Fruit fly (Drosophila melanogaster) whole organism, embryonic: Measurements from ENCODE around the gene Ugt36F1.

Experiments
- CG15601 ChIP-seq: fragments of 200-800 bp; sonication (Bioruptor generic); optimal IDR thresholded peaks from 3 replicates; lab custom pipeline; 2019; ENCODE audit warnings: missing biosample characterization, mild to moderate bottlenecking, missing genetic modification characterization, moderate library complexity
- CG16779 ChIP-seq: fragments of 200-800 bp; sonication (Bioruptor generic); IDR thresholded peaks from 2 replicates; pipeline ENCODE4 v1.3.6; 2022; ENCODE audit warnings: missing biosample characterization, missing genetic modification characterization
- danr ChIP-seq: fragments of 200-800 bp; sonication (Bioruptor generic); IDR thresholded peaks from 2 replicates; pipeline ENCODE4 v1.3.6; 2022; ENCODE audit warnings: missing biosample characterization, missing genetic modification characterization
- eve ChIP-seq, 2 experiments: fragments of >200 bp; optimal IDR thresholded peaks; 2 replicates each; lab custom pipeline; 2017; ENCODE audit warnings: missing biosample characterization in 2 of 2, missing genetic modification characterization in 2 of 2
- lola ChIP-seq, 3 experiments: fragments of >200 bp in 2 of 3; fragments of 200-800 bp in 1 of 3; sonication (Bioruptor generic) in 1 of 3; optimal IDR thresholded peaks; 2 replicates each; lab custom pipeline; 2017 to 2019; ENCODE audit warnings: missing biosample characterization in 3 of 3, missing genetic modification characterization in 3 of 3, mild to moderate bottlenecking in 1 of 3, moderate library complexity in 1 of 3

DNA sequence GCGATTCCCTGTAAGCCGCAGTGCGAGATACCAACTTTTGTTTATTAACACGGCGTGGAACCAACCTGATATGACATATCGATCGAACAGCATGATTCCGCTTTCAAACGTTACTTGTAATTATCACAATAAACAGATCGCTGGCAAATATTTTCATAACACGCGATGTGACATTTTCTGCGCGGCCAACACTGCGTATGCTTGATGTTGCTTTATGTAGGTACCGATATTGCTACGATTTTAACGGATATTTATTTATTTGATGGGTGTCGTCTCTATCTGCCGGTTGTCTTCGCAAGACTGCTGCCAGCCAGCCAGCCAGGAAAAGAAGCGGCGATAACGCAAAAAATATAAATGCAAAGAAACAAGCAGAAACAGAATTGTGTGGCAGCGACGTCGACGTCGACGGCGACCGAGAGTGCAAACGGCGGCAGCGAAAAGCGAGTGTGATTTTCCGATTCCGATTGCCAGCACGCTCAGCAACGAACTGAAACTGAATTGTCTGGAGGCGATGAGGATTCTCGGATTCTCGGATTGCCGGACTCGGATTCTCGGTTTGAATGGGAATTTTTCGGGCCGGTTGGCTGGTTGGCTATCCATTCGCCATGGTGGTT, 36.8 kb upstream of the Ugt36F1 start:
- TF ChIP-seq danr (GFP tag; lab: Robert Waterston, UW) (no peak), lola (GFP tag; optimal IDR thresholded peaks at IDR 0.05; lab: Kevin White, UChicago) (no peak), CG15601 (tag; lab: Kevin White, UChicago) (no peak), CG16779 (GFP tag; lab: Robert Waterston, UW) (no peak), eve (GFP tag; optimal IDR thresholded peaks at IDR 0.05; lab: Kevin White, UChicago) (no peak)
